Worm (Caenorhabditis elegans) whole organism, mixed stage, embryonic: Measurements from ENCODE around the gene wapl-1.

Source experiments
- M03D4.4 ChIP-seq: sonication (generic microtip); optimal IDR thresholded peaks from 2 replicates; lab custom pipeline; 2017; ENCODE audit warnings: mild to moderate bottlenecking, missing genetic modification characterization, missing compliant biosample characterization
- bed-3 ChIP-seq: fragments of 200-800 bp; sonication (Bioruptor generic); optimal IDR thresholded peaks from 3 replicates; lab custom pipeline; 2018; ENCODE audit warnings: mild to moderate bottlenecking, missing genetic modification characterization, moderate library complexity, missing compliant biosample characterization
- blmp-1 ChIP-seq: fragments of 150-350 bp; optimal IDR thresholded peaks from 2 replicates; lab custom pipeline; 2014; ENCODE audit warnings: missing biosample characterization, missing genetic modification characterization
- ceh-39 ChIP-seq: fragments of 150-350 bp; optimal IDR thresholded peaks from 2 replicates; lab custom pipeline; 2014; ENCODE audit warnings: missing biosample characterization, missing genetic modification characterization
- ceh-43 ChIP-seq: fragments of 200-800 bp; sonication (Bioruptor generic); optimal IDR thresholded peaks from 2 replicates; lab custom pipeline; 2018; ENCODE audit warnings: mild to moderate bottlenecking, missing genetic modification characterization, moderate library complexity, missing compliant biosample characterization
- ceh-83 ChIP-seq: fragments of 200-800 bp; sonication (Bioruptor generic); optimal IDR thresholded peaks from 2 replicates; lab custom pipeline; 2018; ENCODE audit warnings: mild to moderate bottlenecking, missing genetic modification characterization, missing compliant biosample characterization
- ces-1 ChIP-seq: fragments of 150-350 bp; optimal IDR thresholded peaks from 2 replicates; lab custom pipeline; 2014; ENCODE audit warnings: missing biosample characterization, missing genetic modification reagents, missing genetic modification characterization
- cnd-1 ChIP-seq: fragments of 200-800 bp; sonication (Bioruptor generic); optimal IDR thresholded peaks from 2 replicates; lab custom pipeline; 2018; ENCODE audit warnings: mild to moderate bottlenecking, missing genetic modification characterization, missing compliant biosample characterization
- elt-1 ChIP-seq: sonication (generic microtip); optimal IDR thresholded peaks from 2 replicates; lab custom pipeline; 2017; ENCODE audit warnings: missing genetic modification characterization, mild to moderate bottlenecking, missing compliant biosample characterization, antibody characterized with exemption, moderate library complexity, borderline replicate concordance; ENCODE audit not compliant: insufficient read depth
- elt-3 ChIP-seq: fragments of 150-350 bp; optimal IDR thresholded peaks from 2 replicates; lab custom pipeline; 2014; ENCODE audit warnings: missing biosample characterization, missing genetic modification characterization
- flh-1 ChIP-seq: fragments of 200-800 bp; sonication (Bioruptor generic); optimal IDR thresholded peaks from 2 replicates; lab custom pipeline; 2018; ENCODE audit warnings: mild to moderate bottlenecking, missing genetic modification characterization, moderate library complexity, missing compliant biosample characterization
- ham-2 ChIP-seq: fragments of 200-800 bp; sonication (Bioruptor generic); optimal IDR thresholded peaks from 2 replicates; lab custom pipeline; 2018; ENCODE audit warnings: mild to moderate bottlenecking, missing genetic modification characterization, missing compliant biosample characterization
- hlh-1 ChIP-seq: fragments of 150-350 bp; optimal IDR thresholded peaks from 2 replicates; lab custom pipeline; 2014; ENCODE audit warnings: missing biosample characterization, missing genetic modification reagents, missing genetic modification characterization
- lin-13 ChIP-seq: fragments of 150-350 bp; optimal IDR thresholded peaks from 2 replicates; lab custom pipeline; 2014; ENCODE audit warnings: missing biosample characterization, missing genetic modification characterization
- lin-32 ChIP-seq: fragments of 200-800 bp; sonication (Bioruptor generic); optimal IDR thresholded peaks from 2 replicates; lab custom pipeline; 2018; ENCODE audit warnings: mild to moderate bottlenecking, missing genetic modification characterization, missing compliant biosample characterization
- lsy-2 ChIP-seq: fragments of 150-350 bp; optimal IDR thresholded peaks from 2 replicates; lab custom pipeline; 2014; ENCODE audit warnings: missing biosample characterization, missing genetic modification characterization
- mab-5 ChIP-seq: fragments of 150-350 bp; optimal IDR thresholded peaks from 2 replicates; lab custom pipeline; 2014; ENCODE audit warnings: missing biosample characterization, missing genetic modification characterization
- mep-1 ChIP-seq: fragments of 150-350 bp; optimal IDR thresholded peaks from 2 replicates; lab custom pipeline; 2017; ENCODE audit warnings: missing biosample characterization, missing genetic modification reagents, missing genetic modification characterization, inconsistent platforms
- nhr-12 ChIP-seq: fragments of 150-350 bp; optimal IDR thresholded peaks from 2 replicates; lab custom pipeline; 2014; ENCODE audit warnings: missing biosample characterization, missing genetic modification characterization
- nhr-2 ChIP-seq: fragments of 150-350 bp; optimal IDR thresholded peaks from 2 replicates; lab custom pipeline; 2014; ENCODE audit warnings: missing biosample characterization, missing genetic modification characterization
- nhr-237 ChIP-seq: fragments of 150-350 bp; optimal IDR thresholded peaks from 2 replicates; lab custom pipeline; 2014; ENCODE audit warnings: missing biosample characterization, missing genetic modification characterization
- nhr-28 ChIP-seq: fragments of 150-350 bp; optimal IDR thresholded peaks from 2 replicates; lab custom pipeline; 2014; ENCODE audit warnings: missing biosample characterization, missing genetic modification characterization
- nhr-76 ChIP-seq: sonication (generic microtip); optimal IDR thresholded peaks from 2 replicates; lab custom pipeline; 2017; ENCODE audit warnings: missing biosample characterization, missing genetic modification characterization
- pha-4 ChIP-seq: fragments of 150-350 bp; optimal IDR thresholded peaks from 2 replicates; lab custom pipeline; 2018; ENCODE audit warnings: missing biosample characterization, missing genetic modification reagents, missing genetic modification characterization
- sem-2 ChIP-seq: fragments of 200-800 bp; sonication (Bioruptor generic); optimal IDR thresholded peaks from 2 replicates; lab custom pipeline; 2018; ENCODE audit warnings: mild to moderate bottlenecking, missing genetic modification characterization, missing compliant biosample characterization
- snpc-4 ChIP-seq: fragments of 150-350 bp; optimal IDR thresholded peaks from 2 replicates; lab custom pipeline; 2014; ENCODE audit warnings: missing biosample characterization, missing genetic modification characterization
- sptf-1 ChIP-seq: sonication (generic microtip); optimal IDR thresholded peaks from 2 replicates; lab custom pipeline; 2017; ENCODE audit warnings: mild to moderate bottlenecking, missing genetic modification characterization, moderate library complexity, missing compliant biosample characterization
- tbx-8 ChIP-seq: fragments of 200-800 bp; sonication (Bioruptor generic); optimal IDR thresholded peaks from 2 replicates; lab custom pipeline; 2018; ENCODE audit warnings: mild to moderate bottlenecking, missing genetic modification characterization, moderate library complexity, missing compliant biosample characterization
- unc-120 ChIP-seq: sonication (generic microtip); optimal IDR thresholded peaks from 2 replicates; lab custom pipeline; 2017; ENCODE audit warnings: missing genetic modification characterization, missing compliant biosample characterization; ENCODE audit not compliant: poor library complexity, severe bottlenecking
- unc-39 ChIP-seq: fragments of 150-350 bp; optimal IDR thresholded peaks from 2 replicates; lab custom pipeline; 2014; ENCODE audit warnings: missing biosample characterization, missing genetic modification characterization
- unc-62 ChIP-seq: fragments of 150-350 bp; optimal IDR thresholded peaks from 2 replicates; lab custom pipeline; 2014; ENCODE audit warnings: missing biosample characterization, missing genetic modification reagents, missing genetic modification characterization
- zip-8 ChIP-seq: fragments of 150-350 bp; optimal IDR thresholded peaks from 2 replicates; lab custom pipeline; 2014; ENCODE audit warnings: missing biosample characterization, missing genetic modification characterization

Gene wapl-1

DNA sequence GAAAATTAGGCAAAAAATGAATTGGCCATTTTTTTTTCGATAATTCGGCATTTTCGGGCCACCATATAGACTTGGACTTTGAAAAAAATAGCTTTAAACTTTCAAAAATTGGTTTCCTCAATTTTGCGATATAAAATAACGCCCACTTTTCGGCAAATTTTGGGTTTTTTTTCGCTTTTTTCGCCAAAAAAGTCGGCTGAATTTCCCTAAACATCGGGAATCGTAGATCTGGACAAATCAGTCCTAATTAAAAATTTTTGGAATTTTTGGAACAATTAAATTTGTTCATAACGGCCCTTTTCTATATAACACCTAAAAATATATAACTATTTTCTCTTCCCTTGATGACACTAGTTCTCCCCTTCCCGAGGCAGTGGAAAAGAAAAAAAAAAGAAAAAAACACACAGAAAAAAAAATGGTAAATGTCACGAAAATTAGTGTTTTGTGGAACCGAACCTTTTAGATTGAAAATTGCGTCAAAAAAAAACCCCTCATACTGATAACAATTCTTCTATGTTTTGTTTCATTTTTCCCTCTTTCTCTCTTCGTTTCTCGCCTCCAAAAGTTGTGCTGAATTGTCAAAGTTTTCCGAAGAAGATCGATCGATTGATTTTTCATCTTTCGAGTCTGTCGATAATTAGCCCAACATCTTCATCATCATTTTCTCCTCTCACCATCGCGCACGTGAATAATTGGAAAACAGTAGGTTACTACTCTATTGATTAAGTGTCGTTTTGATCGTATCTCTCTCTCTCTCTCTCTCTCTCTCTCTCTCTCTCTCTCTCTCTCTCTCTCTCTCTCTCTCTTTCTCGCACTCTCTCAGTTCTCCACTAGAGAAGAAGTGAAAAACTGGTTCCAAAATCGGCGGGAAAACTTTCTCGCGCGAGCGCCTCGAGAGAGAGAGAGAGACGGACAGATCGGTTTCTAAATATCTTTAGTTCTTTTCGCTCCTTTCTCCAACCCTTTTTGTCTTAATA, 44.9 kb downstream of the wapl-1 start, which contains the start of gene Y24D9A.6:
Y24D9A.6 (minus strand) TSS at position 51 of the 977 bp plus-strand sequence.
- TF ChIP-seq ham-2 (GFP tag; lab: Kevin White, UChicago) (no peak), elt-3 (no peak), ceh-83 (no peak), sptf-1 (no peak), ceh-39 (tag; lab: Kevin White, UChicago) (no peak), snpc-4 (tag; lab: Kevin White, UChicago) (no peak), lsy-2 (tag; lab: Kevin White, UChicago) (no peak), unc-39 (no peak), sem-2 (GFP tag; lab: Kevin White, UChicago) (no peak), nhr-76 (tag; lab: Kevin White, UChicago) (no peak), zip-8 (no peak), lin-13 (tag; lab: Kevin White, UChicago) (no peak), flh-1 (GFP tag; lab: Kevin White, UChicago) (no peak), tbx-8 (GFP tag; lab: Kevin White, UChicago) (no peak), cnd-1 (tag; lab: Kevin White, UChicago) (no peak), ces-1 (GFP tag; lab: Kevin White, UChicago) (no peak), unc-62 (peak; percentile 23), elt-1 (tag; lab: Kevin White, UChicago) (peak; percentile 53), blmp-1 (tag; lab: Kevin White, UChicago) (peak; percentile 66), unc-120 (tag; lab: Kevin White, UChicago) (no peak), lin-32 (GFP tag; lab: Kevin White, UChicago) (no peak), M03D4.4 (tag; lab: Kevin White, UChicago) (no peak), nhr-12 (tag; lab: Kevin White, UChicago) (no peak), nhr-2 (no peak), mab-5 (tag; lab: Kevin White, UChicago) (no peak), hlh-1 (tag; lab: Kevin White, UChicago) (no peak), nhr-237 (tag; lab: Kevin White, UChicago) (peak; percentile 54), bed-3 (GFP tag; lab: Kevin White, UChicago) (no peak), ceh-43 (GFP tag; lab: Kevin White, UChicago) (no peak), nhr-28 (tag; lab: Kevin White, UChicago) (no peak), mep-1 (tag; lab: Kevin White, UChicago) (no peak)

DNA sequence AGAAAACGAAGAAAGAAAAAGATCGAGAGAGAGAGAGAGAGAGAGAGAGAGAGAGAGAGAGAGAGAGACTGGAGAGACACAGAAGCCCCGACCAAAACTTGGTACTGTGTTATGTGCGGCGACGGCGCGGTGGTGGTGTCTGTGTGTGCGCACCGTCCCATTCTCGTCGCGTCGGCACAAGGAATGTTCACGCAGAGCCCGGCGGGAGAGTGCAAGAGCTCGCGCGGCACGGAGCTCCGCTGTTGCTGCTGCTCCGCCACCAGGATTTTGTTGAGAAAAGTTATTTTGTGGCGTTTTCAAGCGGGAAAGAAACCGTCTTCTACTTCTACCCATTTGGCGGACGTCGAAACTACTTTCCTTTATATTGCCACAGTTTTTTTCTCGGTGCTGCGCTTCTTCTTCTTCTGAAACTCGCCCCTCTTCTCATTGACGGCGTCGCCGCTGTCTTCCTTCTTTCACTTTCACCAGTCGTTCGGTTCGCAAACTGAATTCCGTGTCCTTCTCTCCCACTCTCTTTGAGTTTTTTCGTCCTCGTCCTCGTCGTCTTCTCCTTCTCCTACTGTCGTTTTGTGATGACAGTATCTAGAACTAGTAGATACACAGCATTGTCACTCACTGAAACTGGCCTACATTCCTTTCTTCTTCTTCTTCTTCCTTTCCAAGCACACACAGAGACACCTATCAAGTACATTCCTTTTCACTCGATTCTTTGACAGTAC, 46.0 kb downstream of the wapl-1 start:
- TF ChIP-seq unc-39 (no peak), pha-4 (tag; lab: Kevin White, UChicago) (peak; percentile 12), unc-62 (no peak), elt-1 (tag; lab: Kevin White, UChicago) (no peak)

- TF ChIP-seq nhr-2 (no peak), unc-39 (no peak)
Measured at ce11 chrIV:4398890-4399289, 46.6 kb downstream of the wapl-1 start.

- TF ChIP-seq zip-8: no peak
- TF ChIP-seq pha-4 (tag; lab: Kevin White, UChicago): peak; percentile 14
- no peak for TF ChIP-seq lin-32 (GFP tag; lab: Kevin White, UChicago)
- peak; percentile 19 for TF ChIP-seq cnd-1 (tag; lab: Kevin White, UChicago)
- peak; percentile 18 for TF ChIP-seq lsy-2 (tag; lab: Kevin White, UChicago)
- TF ChIP-seq unc-62: peak; percentile 5
- TF ChIP-seq ham-2 (GFP tag; lab: Kevin White, UChicago): peak; percentile 72
- TF ChIP-seq M03D4.4 (tag; lab: Kevin White, UChicago): no peak
- TF ChIP-seq unc-120 (tag; lab: Kevin White, UChicago): peak; percentile 2
- TF ChIP-seq, all 35 proteins: peak for 6
Measured at ce11 chrIV:4398420-4398819, 47.1 kb downstream of the wapl-1 start.
